Worm (Caenorhabditis elegans) whole organism, late embryonic: Measurements from ENCODE around the gene spig-10.

Experiments used
- K02D7.2 ChIP-seq: sonication (generic microtip); optimal IDR thresholded peaks from 2 replicates; lab custom pipeline; 2017; ENCODE audit warnings: mild to moderate bottlenecking, missing genetic modification characterization, missing compliant biosample characterization
- K09A11.1 ChIP-seq: sonication (generic microtip); optimal IDR thresholded peaks from 2 replicates; lab custom pipeline; 2017; ENCODE audit warnings: antibody characterized with exemption, mild to moderate bottlenecking, missing genetic modification characterization, missing compliant biosample characterization; ENCODE audit not compliant: insufficient read depth
- ama-1 ChIP-seq: fragments of 150-350 bp; optimal IDR thresholded peaks from 2 replicates; lab custom pipeline; 2014
- dve-1 ChIP-seq: sonication (generic microtip); optimal IDR thresholded peaks from 2 replicates; lab custom pipeline; 2017; ENCODE audit warnings: antibody characterized with exemption, mild to moderate bottlenecking, missing genetic modification characterization, missing compliant biosample characterization
- elt-2 ChIP-seq: sonication (generic microtip); optimal IDR thresholded peaks from 2 replicates; lab custom pipeline; 2016; ENCODE audit warnings: missing genetic modification reagents, missing genetic modification characterization, missing compliant biosample characterization
- fkh-10 ChIP-seq: fragments of 150-350 bp; optimal IDR thresholded peaks from 2 replicates; lab custom pipeline; 2014; ENCODE audit warnings: missing biosample characterization, missing genetic modification reagents, missing genetic modification characterization
- hlh-13 ChIP-seq: fragments of 200-800 bp; sonication (Bioruptor generic); optimal IDR thresholded peaks from 2 replicates; lab custom pipeline; 2018; ENCODE audit warnings: mild to moderate bottlenecking, missing genetic modification characterization, missing compliant biosample characterization
- odd-2 ChIP-seq: sonication (generic microtip); optimal IDR thresholded peaks from 2 replicates; lab custom pipeline; 2017; ENCODE audit warnings: antibody characterized with exemption, mild to moderate bottlenecking, missing genetic modification characterization, missing compliant biosample characterization
- pha-4 ChIP-seq: fragments of 150-350 bp; optimal IDR thresholded peaks from 2 replicates; lab custom pipeline; 2018; ENCODE audit warnings: missing biosample characterization, missing genetic modification reagents, missing genetic modification characterization
- sox-4 ChIP-seq: sonication (generic microtip); optimal IDR thresholded peaks from 2 replicates; lab custom pipeline; 2017; ENCODE audit warnings: mild to moderate bottlenecking, missing genetic modification characterization, inconsistent platforms, missing compliant biosample characterization
- ttx-3 ChIP-seq: sonication (generic microtip); optimal IDR thresholded peaks from 2 replicates; lab custom pipeline; 2016; ENCODE audit warnings: missing genetic modification reagents, missing genetic modification characterization, missing compliant biosample characterization

DNA sequence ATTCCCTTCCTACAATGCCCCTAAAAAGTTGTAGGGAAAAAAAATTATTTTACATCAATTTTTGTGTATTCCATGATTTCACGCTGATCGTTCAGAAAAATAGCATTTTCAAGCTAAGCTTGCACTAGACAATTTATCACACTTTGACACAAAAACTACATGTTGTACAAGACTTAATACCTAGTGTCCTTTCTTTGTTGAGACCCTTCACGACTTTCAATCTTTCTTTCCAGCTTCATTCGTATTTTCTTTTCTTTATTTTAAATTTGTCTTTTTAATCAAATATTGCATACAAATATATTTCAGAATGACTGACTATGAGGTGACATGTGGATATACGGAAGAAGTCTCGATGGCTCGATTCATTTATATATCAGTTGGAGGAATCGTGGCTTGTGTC lies 39.9 kb downstream of the spig-10 start, which contains the start of gene F20A1.2:
- TF ChIP-seq pha-4 (tag; lab: Kevin White, UChicago) (no peak), hlh-13 (GFP tag; lab: Kevin White, UChicago) (no peak), K09A11.1 (tag; lab: Kevin White, UChicago) (no peak), K02D7.2 (no peak), ttx-3 (tag; lab: Kevin White, UChicago) (no peak), dve-1 (no peak), ama-1 (lab: Kevin White, UChicago) (no peak), fkh-10 (GFP tag; lab: Kevin White, UChicago) (no peak), elt-2 (no peak), odd-2 (no peak), sox-4 (tag; lab: Kevin White, UChicago) (no peak)
